Worm (Caenorhabditis elegans) whole organism, L2 larva: ENCODE results near the gene W04B5.6.

Experiments used
- F13H6.1 ChIP-seq: sonication (generic microtip); optimal IDR thresholded peaks from 2 replicates; lab custom pipeline; 2016; ENCODE audit warnings: missing genetic modification characterization, missing compliant biosample characterization
- Y55F3AM.14 ChIP-seq: fragments of 200-800 bp; sonication (Bioruptor generic); optimal IDR thresholded peaks from 2 replicates; lab custom pipeline; 2018; ENCODE audit warnings: mild to moderate bottlenecking, missing genetic modification characterization, missing compliant biosample characterization
- ZK546.5 ChIP-seq: sonication (generic microtip); optimal IDR thresholded peaks from 2 replicates; lab custom pipeline; 2017; ENCODE audit warnings: missing biosample characterization, missing genetic modification characterization
- ama-1 ChIP-seq: fragments of 150-350 bp; optimal IDR thresholded peaks from 2 replicates; lab custom pipeline; 2018; ENCODE audit warnings: inconsistent platforms
- blmp-1 ChIP-seq: sonication (generic microtip); optimal IDR thresholded peaks from 2 replicates; lab custom pipeline; 2017; ENCODE audit warnings: missing genetic modification characterization, mild to moderate bottlenecking, missing compliant biosample characterization, antibody characterized with exemption, moderate library complexity; ENCODE audit not compliant: insufficient read depth
- ceh-82 ChIP-seq: fragments of 150-350 bp; optimal IDR thresholded peaks from 2 replicates; lab custom pipeline; 2014; ENCODE audit warnings: missing biosample characterization, missing genetic modification characterization
- crh-2 ChIP-seq: sonication (generic microtip); optimal IDR thresholded peaks from 2 replicates; lab custom pipeline; 2017; ENCODE audit warnings: missing biosample characterization, missing genetic modification characterization
- dmd-4 ChIP-seq: sonication (generic microtip); optimal IDR thresholded peaks from 2 replicates; lab custom pipeline; 2017; ENCODE audit warnings: missing biosample characterization, missing genetic modification characterization
- egl-27 ChIP-seq: sonication (generic microtip); optimal IDR thresholded peaks from 3 replicates; lab custom pipeline; 2017; ENCODE audit warnings: missing biosample characterization, missing genetic modification reagents, missing genetic modification characterization
- elt-1 ChIP-seq: fragments of 150-350 bp; optimal IDR thresholded peaks from 2 replicates; lab custom pipeline; 2014; ENCODE audit warnings: missing biosample characterization, missing genetic modification characterization
- lin-13 ChIP-seq: fragments of 150-350 bp; optimal IDR thresholded peaks from 2 replicates; lab custom pipeline; 2014; ENCODE audit warnings: missing biosample characterization, missing genetic modification reagents, missing genetic modification characterization
- lin-39 ChIP-seq: fragments of 150-350 bp; optimal IDR thresholded peaks from 2 replicates; lab custom pipeline; 2014; ENCODE audit warnings: missing biosample characterization, missing genetic modification reagents, missing genetic modification characterization
- lsy-2 ChIP-seq, 2 experiments: fragments of 150-350 bp in 1 of 2; sonication (generic microtip) in 1 of 2; optimal IDR thresholded peaks; 2 replicates each; lab custom pipeline; 2014 to 2017; ENCODE audit warnings: missing biosample characterization in 2 of 2, missing genetic modification characterization in 2 of 2
- mbf-1 ChIP-seq: sonication (generic microtip); optimal IDR thresholded peaks from 2 replicates; lab custom pipeline; 2017; ENCODE audit warnings: missing biosample characterization, missing genetic modification characterization
- nhr-10 ChIP-seq: sonication (generic microtip); optimal IDR thresholded peaks from 2 replicates; lab custom pipeline; 2017; ENCODE audit warnings: missing biosample characterization, missing genetic modification characterization
- nhr-77 ChIP-seq: fragments of 150-350 bp; optimal IDR thresholded peaks from 2 replicates; lab custom pipeline; 2014; ENCODE audit warnings: missing biosample characterization, missing genetic modification characterization
- peb-1 ChIP-seq: fragments of 150-350 bp; optimal IDR thresholded peaks from 2 replicates; lab custom pipeline; 2014; ENCODE audit warnings: missing biosample characterization, missing genetic modification characterization
- sma-3 ChIP-seq: sonication (generic microtip); optimal IDR thresholded peaks from 2 replicates; lab custom pipeline; 2016; ENCODE audit warnings: missing genetic modification reagents, missing genetic modification characterization, missing compliant biosample characterization
- sma-9 ChIP-seq, 2 experiments: fragments of 150-350 bp in 1 of 2; sonication (generic microtip) in 1 of 2; optimal IDR thresholded peaks; 2 replicates each; lab custom pipeline; 2014 to 2016; ENCODE audit warnings: missing genetic modification characterization in 2 of 2, mild to moderate bottlenecking in 1 of 2, missing biosample characterization in 1 of 2, missing compliant biosample characterization in 1 of 2, missing genetic modification reagents in 1 of 2, moderate library complexity in 1 of 2
- snpc-4 ChIP-seq: fragments of 150-350 bp; optimal IDR thresholded peaks from 2 replicates; lab custom pipeline; 2014; ENCODE audit warnings: missing biosample characterization, missing genetic modification characterization
- unc-39 ChIP-seq: fragments of 150-350 bp; optimal IDR thresholded peaks from 2 replicates; lab custom pipeline; 2014; ENCODE audit warnings: missing biosample characterization, missing genetic modification characterization
- ztf-4 ChIP-seq: fragments of 150-350 bp; optimal IDR thresholded peaks from 2 replicates; lab custom pipeline; 2014; ENCODE audit warnings: missing biosample characterization, missing genetic modification characterization

The W04B5.6 gene

ce11 chrIII:2393666-2394154, 41.6 kb downstream of the W04B5.6 start:
- TF ChIP-seq ama-1 (lab: Kevin White, UChicago): no peak
- peak; percentile 6 for TF ChIP-seq lin-13 (GFP tag; lab: Kevin White, UChicago)
- no peak for TF ChIP-seq mbf-1 (tag; lab: Kevin White, UChicago)
- TF ChIP-seq ceh-82 (tag; lab: Kevin White, UChicago): no peak
- TF ChIP-seq Y55F3AM.14: no peak
- no peak for TF ChIP-seq dmd-4
- TF ChIP-seq lsy-2 (tag; optimal IDR thresholded peaks at IDR 0.05; lab: Kevin White, UChicago): peak in 1 of 2 experiments; percentile 61

DNA sequence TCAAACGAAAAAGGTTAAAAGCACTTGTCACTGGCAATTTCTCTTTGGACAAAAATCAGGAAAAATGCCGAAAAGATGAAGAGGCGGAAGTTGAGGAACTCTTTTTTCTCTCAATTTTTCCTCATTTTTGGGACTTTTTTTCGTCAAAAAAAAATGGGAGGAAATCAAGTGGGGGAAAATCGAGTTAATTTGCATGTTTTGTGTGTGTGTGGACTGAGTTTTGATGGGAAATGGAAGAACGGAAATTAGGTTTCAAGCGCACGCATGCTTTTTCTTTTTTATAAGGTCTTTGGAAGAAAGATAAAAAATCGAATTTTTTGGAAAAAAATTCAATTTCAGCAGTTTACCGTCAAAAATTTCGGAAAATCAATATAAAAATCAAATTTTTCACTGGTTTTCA, 43.6 kb downstream of the W04B5.6 start:
- TF ChIP-seq lsy-2 (tag; optimal IDR thresholded peaks at IDR 0.05; lab: Kevin White, UChicago) (no peak), egl-27 (tag; lab: Kevin White, UChicago) (peak; percentile 5), peb-1 (tag; lab: Kevin White, UChicago) (no peak), elt-1 (tag; lab: Kevin White, UChicago) (no peak), blmp-1 (tag; lab: Kevin White, UChicago) (no peak), snpc-4 (tag; lab: Kevin White, UChicago) (no peak)

- TF ChIP-seq nhr-10 (tag; lab: Kevin White, UChicago) (no peak), crh-2 (no peak), egl-27 (tag; lab: Kevin White, UChicago) (no peak), lin-39 (tag; lab: Kevin White, UChicago) (no peak), peb-1 (tag; lab: Kevin White, UChicago) (no peak), sma-3 (no peak), snpc-4 (tag; lab: Kevin White, UChicago) (no peak), nhr-77 (no peak), lin-13 (GFP tag; lab: Kevin White, UChicago) (no peak), sma-9 (GFP tag; optimal IDR thresholded peaks at IDR 0.05; lab: Kevin White, UChicago) (no peak), sma-9 (tag; optimal IDR thresholded peaks at IDR 0.05; lab: Kevin White, UChicago) (no peak), ZK546.5 (tag; lab: Kevin White, UChicago) (no peak), ztf-4 (no peak), unc-39 (no peak), F13H6.1 (tag; lab: Kevin White, UChicago) (no peak)
- TF ChIP-seq, all 48 proteins: peak for 0
These were observed 48.8 kb downstream of the W04B5.6 start, which contains the start of gene H14E04.3 for ce11 chrIII:2386483-2386882. H14E04.3 (minus strand) TSS chrIII:2386583.
